Fruit fly (Drosophila melanogaster): ENCODE results near the gene RNaseX25.

RNaseX25 gene

dm6 chr3L:7952978-7953377 is 17.4 kb upstream of the RNaseX25 start (continued):
- TF ChIP-seq Doc2 (GFP tag; IDR thresholded peaks at IDR 0.05) (no peak), pita (GFP tag; optimal IDR thresholded peaks at IDR 0.05) (no peak), slp2 (GFP tag; optimal IDR thresholded peaks at IDR 0.05) (no peak), CG31441 (GFP tag; IDR thresholded peaks at IDR 0.05) (peak; percentile 60), Tbp (GFP tag; optimal IDR thresholded peaks at IDR 0.05) (no peak), CG18764 (GFP tag; optimal IDR thresholded peaks at IDR 0.05) (no peak), dan (GFP tag; IDR thresholded peaks at IDR 0.05) (no peak), CG3726 (GFP tag; IDR thresholded peaks at IDR 0.05) (no peak), CG1792 (GFP tag; optimal IDR thresholded peaks at IDR 0.05) (no peak), CG14965 (GFP tag; optimal IDR thresholded peaks at IDR 0.05; ENCODE audit: borderline replicate concordance) (no peak), Usf (GFP tag; optimal IDR thresholded peaks at IDR 0.05) (no peak), CG13775 (GFP tag; optimal IDR thresholded peaks at IDR 0.05) (peak; percentile 25), gt (GFP tag; IDR thresholded peaks at IDR 0.05) (no peak), CG3995 (GFP tag; optimal IDR thresholded peaks at IDR 0.05) (no peak), crc (GFP tag; optimal IDR thresholded peaks at IDR 0.05) (no peak), twi (tag; optimal IDR thresholded peaks at IDR 0.05) (no peak), CG10462 (GFP tag; optimal IDR thresholded peaks at IDR 0.05) (no peak), HLH54F (GFP tag; optimal IDR thresholded peaks at IDR 0.05) (no peak), CG2678 (tag; optimal IDR thresholded peaks at IDR 0.05) (peak; percentile 50), Fer1 (GFP tag; optimal IDR thresholded peaks at IDR 0.05) (no peak), lov (optimal IDR thresholded peaks at IDR 0.05) (no peak), lov (GFP tag; IDR thresholded peaks at IDR 0.05) (no peak), sens (GFP tag) (peak; percentile 84), CG1603 (tag; optimal IDR thresholded peaks at IDR 0.05) (no peak), HmgD (GFP tag; optimal IDR thresholded peaks at IDR 0.05) (no peak), lbe (GFP tag; optimal IDR thresholded peaks at IDR 0.05) (no peak), CG3163 (GFP tag; optimal IDR thresholded peaks at IDR 0.05) (no peak), mld (GFP tag; IDR thresholded peaks at IDR 0.05; ENCODE audit: partially characterized antibody) (no peak), CG18262 (tag; optimal IDR thresholded peaks at IDR 0.05) (peak; percentile 76), CG1529 (GFP tag; optimal IDR thresholded peaks at IDR 0.05) (no peak), CG2712 (tag; optimal IDR thresholded peaks at IDR 0.05) (peak; percentile 61), tio (GFP tag; optimal IDR thresholded peaks at IDR 0.05) (no peak), sim (GFP tag; IDR thresholded peaks at IDR 0.05) (no peak), Ets97D (GFP tag; optimal IDR thresholded peaks at IDR 0.05) (no peak), Xbp1 (GFP tag; optimal IDR thresholded peaks at IDR 0.05) (no peak), CG11247 (GFP tag; IDR thresholded peaks at IDR 0.05) (no peak), Optix (GFP tag; IDR thresholded peaks at IDR 0.05) (no peak), CG1024 (GFP tag; IDR thresholded peaks at IDR 0.05) (no peak), chm (GFP tag; IDR thresholded peaks at IDR 0.05) (no peak), CG8290 (GFP tag; optimal IDR thresholded peaks at IDR 0.05) (no peak), CG8290 (tag; optimal IDR thresholded peaks at IDR 0.05) (no peak), CG7556 (GFP tag; optimal IDR thresholded peaks at IDR 0.05) (peak; percentile 15), CG17328 (GFP tag; IDR thresholded peaks at IDR 0.05) (no peak), CG2199 (GFP tag; IDR thresholded peaks at IDR 0.05) (no peak), Hmx (GFP tag; optimal IDR thresholded peaks at IDR 0.05) (no peak), ssp (GFP tag; IDR thresholded peaks at IDR 0.05) (no peak), CG1832 (GFP tag; optimal IDR thresholded peaks at IDR 0.05) (no peak), CG15696 (tag; optimal IDR thresholded peaks at IDR 0.05) (peak; percentile 27), nom (GFP tag; optimal IDR thresholded peaks at IDR 0.05) (no peak), Side (GFP tag; optimal IDR thresholded peaks at IDR 0.05) (no peak), CG12769 (tag; optimal IDR thresholded peaks at IDR 0.05) (no peak), CG16813 (GFP tag; IDR thresholded peaks at IDR 0.05; ENCODE audit: partially characterized antibody) (no peak), Neu2 (GFP tag; optimal IDR thresholded peaks at IDR 0.05; ENCODE audit: borderline replicate concordance) (no peak), run (tag; optimal IDR thresholded peaks at IDR 0.05) (no peak)

Data from whole organism, embryonic.